Worm (Caenorhabditis elegans): ENCODE measurements around the gene C49F5.5.
A peak's percentile ranks its signal among the peaks of the same experiment; 100 is the strongest.

DNA sequence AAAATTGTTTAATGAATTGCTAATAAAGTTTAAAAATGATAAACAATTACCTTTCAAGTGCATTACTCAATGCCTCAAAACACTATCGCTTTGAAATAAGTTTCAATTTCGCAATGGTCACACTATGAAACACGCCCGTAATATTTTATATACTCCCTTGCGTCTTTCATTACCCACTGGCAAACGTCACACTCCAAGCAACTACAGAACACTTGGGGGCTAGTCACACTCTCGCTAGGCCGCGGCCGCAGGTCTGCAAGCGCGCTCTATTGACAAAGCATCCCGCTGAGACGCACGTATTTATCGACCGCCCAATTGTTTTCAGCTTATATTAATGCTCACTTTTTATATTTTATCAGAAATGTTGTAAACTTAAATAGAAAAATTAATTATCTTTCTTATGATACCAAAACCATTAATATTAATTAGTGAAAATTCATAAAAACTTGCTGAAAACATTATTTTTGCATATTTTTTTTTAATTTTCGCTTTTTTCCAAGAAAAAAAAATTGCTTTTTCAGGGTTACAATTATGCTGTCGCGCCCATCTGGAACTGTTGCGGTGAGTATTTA lies 32.0 kb downstream of the C49F5.5 start, which contains the start of the genes nmat-1 and ucr-2.1:
- TF ChIP-seq nhr-237 (tag; optimal IDR thresholded peaks at IDR 0.05) (peak; percentile 41), elt-1 (tag; optimal IDR thresholded peaks at IDR 0.05; ENCODE audit: borderline replicate concordance, insufficient read depth) (no peak), sptf-1 (tag; optimal IDR thresholded peaks at IDR 0.05) (peak; percentile 53), pha-4 (tag; optimal IDR thresholded peaks at IDR 0.05) (peak; percentile 44), bed-3 (GFP tag; optimal IDR thresholded peaks at IDR 0.05) (no peak), nhr-76 (tag; optimal IDR thresholded peaks at IDR 0.05) (no peak), mab-5 (tag; optimal IDR thresholded peaks at IDR 0.05) (no peak), cnd-1 (tag; optimal IDR thresholded peaks at IDR 0.05) (no peak), zip-8 (tag; optimal IDR thresholded peaks at IDR 0.05) (no peak), nhr-28 (tag; optimal IDR thresholded peaks at IDR 0.05) (no peak), drap-1 (GFP tag; optimal IDR thresholded peaks at IDR 0.05) (no peak), sem-2 (GFP tag; optimal IDR thresholded peaks at IDR 0.05) (no peak), unc-39 (tag; optimal IDR thresholded peaks at IDR 0.05) (no peak)
